Worm (Caenorhabditis elegans) whole organism, L4/young adult: Measurements from ENCODE around the gene K12H6.6.

Source experiments
- W03F9.2 ChIP-seq: fragments of 150-350 bp; optimal IDR thresholded peaks from 2 replicates; lab custom pipeline; 2014; ENCODE audit warnings: missing biosample characterization, missing genetic modification characterization
- dao-5 ChIP-seq: sonication (generic microtip); optimal IDR thresholded peaks from 2 replicates; lab custom pipeline; 2016; ENCODE audit warnings: missing genotype, missing genetic modification characterization, moderate library complexity, missing compliant biosample characterization
- him-1 ChIP-seq: sonication (generic microtip); optimal IDR thresholded peaks from 2 replicates; lab custom pipeline; 2016; ENCODE audit warnings: missing genotype, missing genetic modification reagents, missing genetic modification characterization, missing compliant biosample characterization

Gene K12H6.6

DNA sequence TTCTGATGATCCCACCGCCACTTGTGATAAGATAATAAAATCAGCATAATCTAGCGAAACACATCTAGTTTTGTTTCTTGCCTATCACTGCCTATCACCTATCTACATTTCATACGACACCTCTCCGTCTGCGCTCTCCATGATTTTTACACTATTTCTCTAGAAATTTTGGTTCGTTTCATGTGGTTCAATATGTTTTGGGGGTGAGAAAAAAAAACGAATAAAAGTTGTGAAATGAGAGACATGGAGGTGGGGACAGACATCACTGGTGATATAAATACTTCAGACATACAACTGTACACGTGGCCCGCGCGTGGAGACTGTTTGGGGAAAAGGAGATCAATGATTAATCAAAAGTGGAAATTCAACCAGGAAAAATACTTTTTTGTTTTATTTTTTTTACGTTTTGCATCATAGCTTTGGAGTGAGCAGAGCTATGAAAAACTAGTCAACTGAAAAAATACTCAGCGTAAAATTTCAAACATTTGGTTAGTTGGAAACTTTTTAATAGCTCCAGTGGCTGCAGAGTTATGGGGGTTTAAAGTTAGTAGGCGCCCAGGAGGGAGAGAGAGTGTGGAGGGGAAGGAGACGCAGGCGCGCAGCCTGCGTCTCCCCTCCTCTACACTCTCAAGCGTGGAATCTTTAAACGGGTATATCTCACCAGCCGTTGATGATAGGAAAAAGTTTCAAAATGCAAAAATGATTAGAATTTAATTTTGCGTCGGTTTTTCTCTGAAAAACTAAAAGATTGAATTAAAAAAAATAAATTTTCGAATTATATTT is 28.0 kb downstream of the K12H6.6 start:
- TF ChIP-seq W03F9.2 (tag; lab: Kevin White, UChicago) (no peak), dao-5 (tag; lab: Kevin White, UChicago) (no peak), him-1 (tag; lab: Kevin White, UChicago) (no peak)

DNA sequence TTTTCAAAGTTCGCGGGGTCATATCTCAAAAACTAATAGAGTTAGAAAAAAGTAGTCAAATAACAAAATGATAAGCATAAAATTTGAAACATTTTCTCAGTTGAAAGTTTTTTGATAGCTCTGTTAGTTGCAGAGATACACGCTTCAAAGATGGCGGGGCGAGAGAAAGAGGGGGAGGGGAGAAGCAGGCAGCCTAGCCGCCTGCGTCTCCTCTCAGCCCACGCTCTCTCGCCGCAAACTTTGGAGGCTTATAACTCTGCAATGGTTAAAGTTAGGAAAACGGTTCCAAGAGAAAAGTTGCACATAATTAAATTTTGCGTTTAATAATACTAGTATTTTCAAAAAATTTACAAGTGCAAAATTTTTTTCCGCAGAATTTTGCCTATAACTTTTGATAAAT is 29.3 kb downstream of the K12H6.6 start:
- no peak for TF ChIP-seq him-1 (tag; lab: Kevin White, UChicago)
- TF ChIP-seq dao-5 (tag; lab: Kevin White, UChicago) = no peak
- no peak for TF ChIP-seq W03F9.2 (tag; lab: Kevin White, UChicago)

DNA sequence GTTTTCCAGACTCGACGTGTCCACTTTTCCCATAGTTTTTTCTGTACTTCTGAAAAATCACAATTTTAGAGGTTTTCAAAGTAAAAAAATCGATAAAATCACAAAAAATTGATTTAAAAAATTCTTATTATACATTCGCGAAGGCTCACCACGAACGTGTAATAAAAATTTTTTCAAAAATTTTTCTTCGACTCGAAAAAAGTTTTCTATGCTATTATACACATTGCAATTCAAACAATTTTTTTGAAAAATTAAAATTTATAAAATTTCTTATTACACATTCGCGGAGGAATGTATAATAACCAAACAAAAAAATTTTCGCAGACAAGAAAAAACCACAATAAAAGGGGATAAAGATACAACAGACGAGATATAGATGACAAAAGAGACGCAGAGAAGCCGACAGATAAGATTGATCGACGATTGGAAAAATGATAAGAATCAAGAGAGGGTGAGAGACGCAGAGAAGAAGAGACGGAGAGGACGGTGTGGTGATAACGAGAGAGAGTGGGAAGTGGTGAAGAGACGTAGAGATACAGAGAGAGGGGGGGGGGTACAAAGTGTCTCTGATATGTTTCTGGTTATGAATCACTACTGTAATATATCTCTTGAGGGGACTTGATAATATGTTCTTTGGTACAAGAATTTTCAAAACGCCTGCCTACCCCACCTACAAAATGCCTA is 30.3 kb downstream of the K12H6.6 start, which contains the start of gene nhr-119:
Gene nhr-119 (minus strand): TSS at position 51 of the 684 bp plus-strand sequence.
- TF ChIP-seq W03F9.2 (tag; lab: Kevin White, UChicago) (peak; percentile 38), him-1 (tag; lab: Kevin White, UChicago) (no peak), dao-5 (tag; lab: Kevin White, UChicago) (no peak)

DNA sequence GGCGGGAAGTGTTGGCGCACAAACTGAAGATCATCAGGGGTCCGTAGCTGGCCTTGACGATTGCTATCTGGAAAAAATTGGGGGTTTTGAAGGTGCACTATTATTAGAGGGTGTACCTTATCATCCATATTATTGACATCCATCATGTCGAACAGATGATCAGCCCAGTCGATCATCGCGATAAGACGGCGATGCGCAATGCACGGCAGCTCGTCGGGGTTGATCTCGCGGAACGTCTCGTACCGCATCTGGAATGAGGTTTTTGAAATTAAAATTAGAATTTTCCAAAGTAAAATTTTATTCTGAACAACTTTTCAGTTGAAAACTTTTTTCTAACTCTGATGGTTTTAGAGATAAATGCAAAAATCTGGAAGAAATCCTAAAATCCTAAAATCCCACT is 33.1 kb downstream of the K12H6.6 start:
- TF ChIP-seq dao-5 (tag; lab: Kevin White, UChicago) (no peak), W03F9.2 (tag; lab: Kevin White, UChicago) (no peak)

DNA sequence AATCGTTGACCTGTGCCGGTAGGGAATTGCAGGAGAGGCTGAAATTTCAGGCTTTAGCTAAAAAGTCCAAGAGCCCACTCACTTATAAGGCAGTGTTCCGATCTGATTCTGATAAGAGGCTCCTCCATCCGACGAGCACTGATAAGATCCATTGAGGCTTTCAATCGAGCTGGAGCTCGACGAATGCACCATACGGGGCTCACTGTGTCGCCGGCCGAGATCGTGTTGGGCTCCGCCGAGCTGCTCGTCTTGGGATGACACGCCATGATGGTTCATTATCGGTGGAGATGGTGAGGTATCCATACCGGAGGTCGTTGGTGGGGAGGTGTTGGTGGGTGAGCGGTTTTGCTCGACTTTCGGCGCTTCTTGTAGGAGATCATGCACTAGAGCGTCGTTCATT is 34.6 kb downstream of the K12H6.6 start:
- TF ChIP-seq him-1 (tag; lab: Kevin White, UChicago) (no peak), W03F9.2 (tag; lab: Kevin White, UChicago) (no peak), dao-5 (tag; lab: Kevin White, UChicago) (no peak)

DNA sequence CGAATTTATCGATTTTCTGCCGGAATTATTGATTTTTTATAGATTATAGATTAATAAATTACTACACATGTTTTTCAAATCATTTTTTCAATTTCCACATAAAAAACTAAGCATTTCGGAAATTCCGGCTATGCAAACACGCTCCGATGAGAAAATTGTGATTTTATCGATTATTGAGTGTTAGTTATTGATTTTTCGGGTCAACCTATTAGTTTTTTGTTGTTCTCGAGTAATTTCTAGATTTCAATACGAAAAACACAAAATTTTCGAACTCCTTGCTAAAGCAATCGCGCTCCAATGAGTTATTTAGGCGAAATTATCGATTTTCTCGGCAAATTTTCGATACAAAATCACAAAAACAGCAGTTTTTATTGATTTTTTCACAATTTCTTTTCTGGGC is 35.6 kb downstream of the K12H6.6 start:
- no peak for TF ChIP-seq dao-5 (tag; lab: Kevin White, UChicago)
- TF ChIP-seq him-1 (tag; lab: Kevin White, UChicago) = no peak
- no peak for TF ChIP-seq W03F9.2 (tag; lab: Kevin White, UChicago)

DNA sequence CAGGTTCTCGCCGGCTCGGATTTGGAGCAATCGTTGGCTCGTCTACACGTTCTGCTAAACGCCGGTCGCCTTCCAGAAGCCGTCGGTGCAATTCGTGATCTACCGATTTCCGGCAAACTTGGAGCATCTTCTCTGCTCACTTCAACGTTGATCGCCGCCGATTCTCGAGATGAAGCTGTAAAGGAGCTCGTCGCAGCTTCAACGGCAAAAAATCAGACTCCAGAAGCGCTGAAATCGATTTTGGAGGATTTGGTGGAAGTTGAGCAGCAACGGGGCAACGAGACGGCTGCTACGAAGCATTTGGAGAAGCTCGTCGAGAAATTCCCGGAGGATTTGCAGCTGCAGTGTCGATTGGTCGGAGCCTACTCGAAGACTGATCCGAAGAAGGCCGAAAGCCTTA is 39.3 kb downstream of the K12H6.6 start:
- no peak for TF ChIP-seq W03F9.2 (tag; lab: Kevin White, UChicago)
- no peak for TF ChIP-seq him-1 (tag; lab: Kevin White, UChicago)
- no peak for TF ChIP-seq dao-5 (tag; lab: Kevin White, UChicago)

DNA sequence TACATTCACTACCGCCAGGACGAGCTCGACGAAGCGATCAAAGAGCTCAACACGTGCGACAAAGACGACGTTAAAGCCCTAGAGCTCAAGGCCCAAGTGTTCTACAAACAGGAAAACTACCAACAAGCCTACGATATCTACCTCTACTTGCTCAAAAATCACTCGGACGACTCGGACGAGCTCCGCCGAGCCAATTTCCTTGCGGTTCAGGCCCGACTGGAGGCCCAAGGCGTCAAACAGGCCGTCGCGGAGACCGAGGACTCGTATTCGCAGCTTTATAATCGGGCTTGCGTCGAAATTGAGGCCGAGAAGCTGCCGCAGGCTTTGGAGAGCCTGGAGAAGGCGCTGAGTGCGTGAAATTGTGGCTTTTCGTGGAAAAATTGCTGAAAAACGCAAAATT is 43.2 kb downstream of the K12H6.6 start:
- TF ChIP-seq him-1 (tag; lab: Kevin White, UChicago) (no peak), dao-5 (tag; lab: Kevin White, UChicago) (no peak), W03F9.2 (tag; lab: Kevin White, UChicago) (no peak)

DNA sequence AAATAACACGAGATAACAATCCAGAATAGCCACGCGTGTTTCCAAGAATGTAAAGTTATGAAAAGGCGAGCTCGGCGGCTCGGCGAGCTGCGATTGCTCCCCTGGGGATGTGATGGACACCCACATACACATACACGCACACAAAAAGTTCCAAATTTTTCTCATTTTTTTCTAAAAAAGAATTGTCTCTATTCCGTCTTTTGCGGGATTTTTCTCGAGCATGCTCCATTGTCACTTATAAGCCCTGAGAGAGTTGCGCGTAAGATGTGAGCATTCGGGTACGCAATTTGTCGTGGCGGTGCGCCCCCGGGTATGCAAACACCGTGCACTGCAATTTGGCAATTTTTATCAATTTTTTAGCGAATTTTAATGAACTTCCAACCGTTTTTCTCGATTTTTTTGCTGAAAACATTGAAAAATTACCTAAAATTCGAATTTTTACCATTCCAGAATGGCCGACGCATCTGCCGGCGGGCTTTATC is 44.0 kb downstream of the K12H6.6 start, which contains the start of the genes F08D12.12 and srpa-72:
Gene F08D12.12 (minus strand): TSS at position 51 of the 482 bp plus-strand sequence.
Gene srpa-72 (plus strand): TSS at position 451 of the 482 bp plus-strand sequence.
- TF ChIP-seq him-1 (tag; lab: Kevin White, UChicago) (no peak), dao-5 (tag; lab: Kevin White, UChicago) (no peak), W03F9.2 (tag; lab: Kevin White, UChicago) (no peak)

DNA sequence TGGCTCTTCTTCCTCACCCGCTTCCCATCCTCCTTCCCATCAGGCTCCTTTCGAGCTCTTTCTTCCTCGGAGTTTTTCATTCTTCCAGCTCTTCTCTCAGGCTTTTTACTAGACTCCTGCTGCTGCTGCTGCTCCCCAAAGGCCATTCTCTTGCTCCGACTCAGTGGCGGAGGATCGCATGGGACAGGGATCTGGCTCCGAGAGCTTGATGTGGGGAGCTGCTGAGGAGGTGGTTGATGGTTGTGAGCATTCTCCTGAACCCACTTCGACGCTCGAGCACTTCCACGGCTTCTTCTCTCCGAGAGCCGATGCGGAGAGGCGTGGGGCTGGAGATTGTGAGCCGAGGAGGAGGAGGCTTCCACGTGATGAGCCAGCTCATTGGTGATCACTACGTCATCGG is 45.2 kb downstream of the K12H6.6 start:
- no peak for TF ChIP-seq W03F9.2 (tag; lab: Kevin White, UChicago)
- no peak for TF ChIP-seq him-1 (tag; lab: Kevin White, UChicago)
- TF ChIP-seq dao-5 (tag; lab: Kevin White, UChicago) = no peak

DNA sequence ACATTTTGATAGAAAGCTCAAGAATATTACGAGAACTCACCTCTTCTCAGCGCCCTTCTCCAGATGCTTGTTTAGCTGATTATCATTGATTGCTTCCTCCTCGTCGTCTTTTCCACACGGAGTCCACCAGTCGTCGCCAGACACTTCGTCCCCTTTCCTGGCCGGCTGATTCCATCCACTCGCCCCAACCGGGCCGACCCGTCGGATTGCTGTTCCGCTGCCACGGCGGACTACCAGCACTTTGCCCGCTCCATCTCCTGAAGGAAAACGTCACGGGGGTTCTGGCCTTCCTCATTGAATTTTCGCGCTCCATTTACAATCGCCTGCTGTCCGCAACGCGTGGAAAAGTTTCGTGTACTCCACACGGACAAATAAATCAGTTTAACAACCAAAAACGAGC is 47.7 kb downstream of the K12H6.6 start:
- TF ChIP-seq him-1 (tag; lab: Kevin White, UChicago) = no peak
- no peak for TF ChIP-seq W03F9.2 (tag; lab: Kevin White, UChicago)
- no peak for TF ChIP-seq dao-5 (tag; lab: Kevin White, UChicago)

DNA sequence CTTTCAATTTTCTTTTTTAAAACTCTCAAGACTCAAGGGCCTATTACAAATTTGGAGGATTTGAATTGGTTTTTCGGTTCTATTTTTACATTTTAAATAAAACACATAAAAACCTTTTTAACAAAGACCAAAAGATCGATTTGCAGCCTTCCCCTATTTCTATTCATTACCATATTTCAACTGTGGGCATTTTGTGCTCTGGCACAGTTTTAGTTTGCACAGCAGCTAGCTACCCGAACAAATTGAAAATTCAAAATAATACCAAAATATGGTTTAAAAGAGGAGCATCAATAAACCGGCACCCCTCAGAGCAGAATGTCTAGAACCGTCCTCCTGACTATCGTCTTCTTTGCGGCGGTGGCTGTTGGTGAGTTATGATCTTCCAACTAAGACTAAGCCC is 49.7 kb downstream of the K12H6.6 start, which contains the start of gene F08D12.2:
Gene F08D12.2 (plus strand): TSS at position 301 of the 400 bp plus-strand sequence.
- TF ChIP-seq him-1 (tag; lab: Kevin White, UChicago) (no peak), dao-5 (tag; lab: Kevin White, UChicago) (no peak), W03F9.2 (tag; lab: Kevin White, UChicago) (no peak)

DNA sequence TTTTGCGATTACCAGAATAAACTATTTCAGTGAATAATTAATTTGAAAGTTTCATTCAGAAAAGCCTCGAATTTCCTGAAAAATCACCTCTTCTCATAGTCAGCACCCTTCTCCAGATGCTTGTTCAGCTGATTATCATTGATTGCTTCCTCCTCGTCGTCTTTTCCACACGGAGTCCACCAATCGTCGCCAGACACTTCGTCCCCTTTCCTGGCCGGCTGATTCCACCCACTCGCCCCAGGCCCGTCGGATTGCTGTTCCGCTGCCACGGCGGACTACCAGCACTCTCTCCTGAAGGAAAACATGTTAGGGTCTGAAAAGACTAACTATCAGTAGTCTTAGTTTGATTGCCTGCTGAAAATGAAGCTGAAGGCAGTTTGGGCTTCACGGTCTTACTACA is 50.2 kb downstream of the K12H6.6 start:
- TF ChIP-seq him-1 (tag; lab: Kevin White, UChicago) (no peak), W03F9.2 (tag; lab: Kevin White, UChicago) (no peak), dao-5 (tag; lab: Kevin White, UChicago) (no peak)
